1 fruit fly cellular context compared by ENCODE assay signal in genomic region chr3L:9349314-9349733, dm6.
TF ChIP-seq lines count a peak whose summit lies in the region.

TSS of gene PGRP-LF (plus strand) at chr3L:9349609.

TF ChIP-seq in whole organism, embryonic, 481 proteins besides CTCF, POLR2A, EP300 and RAD21 (continued from another document and continues in another):
- TF ChIP-seq Eip74EF (GFP tag; optimal IDR thresholded peaks at IDR 0.05; lab: Kevin White, UChicago) (peak in 1 of 2 experiments; percentile 58), TFAM (GFP tag; optimal IDR thresholded peaks at IDR 0.05; lab: Kevin White, UChicago) (no peak), Dfd (GFP tag; optimal IDR thresholded peaks at IDR 0.05; lab: Kevin White, UChicago) (no peak), oc (tag; optimal IDR thresholded peaks at IDR 0.05; lab: Kevin White, UChicago) (no peak), dati (GFP tag; IDR thresholded peaks at IDR 0.05; lab: Robert Waterston, UW) (no peak), CG1233 (GFP tag; optimal IDR thresholded peaks at IDR 0.05; lab: Kevin White, UChicago) (no peak), crol (GFP tag; IDR thresholded peaks at IDR 0.05; lab: Robert Waterston, UW) (no peak), ind (GFP tag; optimal IDR thresholded peaks at IDR 0.05; lab: Kevin White, UChicago) (no peak), CG4404 (GFP tag; IDR thresholded peaks at IDR 0.05; lab: Robert Waterston, UW) (no peak), gcm (GFP tag; optimal IDR thresholded peaks at IDR 0.05; lab: Kevin White, UChicago) (no peak), tap (tag; optimal IDR thresholded peaks at IDR 0.05; lab: Kevin White, UChicago) (no peak), NC2α (GFP tag; optimal IDR thresholded peaks at IDR 0.05; lab: Kevin White, UChicago) (no peak), MTF-1 (GFP tag; optimal IDR thresholded peaks at IDR 0.05; lab: Kevin White, UChicago; ENCODE audit: borderline replicate concordance) (no peak), hkb (optimal IDR thresholded peaks at IDR 0.05; lab: Kevin White, UChicago) (no peak), hkb (GFP tag; IDR thresholded peaks at IDR 0.05; lab: Robert Waterston, UW) (0 out of 2 replicates have a peak, but pooled peaks have one; percentile 29), CG17568 (GFP tag; optimal IDR thresholded peaks at IDR 0.05; lab: Kevin White, UChicago) (peak; percentile 64), CG8089 (GFP tag; optimal IDR thresholded peaks at IDR 0.05; lab: Kevin White, UChicago) (no peak), psq (GFP tag; optimal IDR thresholded peaks at IDR 0.05; lab: Kevin White, UChicago) (no peak), org-1 (GFP tag; optimal IDR thresholded peaks at IDR 0.05; lab: Kevin White, UChicago) (no peak), H15 (GFP tag; IDR thresholded peaks at IDR 0.05; lab: Robert Waterston, UW) (no peak), croc (GFP tag; conservative IDR thresholded peaks at IDR 0.05; lab: Robert Waterston, UW) (no peak), exex (tag; optimal IDR thresholded peaks at IDR 0.05; lab: Kevin White, UChicago) (peak; percentile 2), CG8359 (GFP tag; optimal IDR thresholded peaks at IDR 0.05; lab: Kevin White, UChicago; ENCODE audit: borderline replicate concordance) (no peak), CG2120 (GFP tag; optimal IDR thresholded peaks at IDR 0.05; lab: Kevin White, UChicago) (peak; percentile 57), Rfx (GFP tag; IDR thresholded peaks at IDR 0.05; lab: Robert Waterston, UW) (peak; percentile 53), Ets65A (GFP tag; lab: Kevin White, UChicago) (no peak), mirr (GFP tag; optimal IDR thresholded peaks at IDR 0.05; lab: Kevin White, UChicago) (peak; percentile 5), ham (GFP tag; IDR thresholded peaks at IDR 0.05; lab: Robert Waterston, UW) (no peak), Gug (GFP tag; IDR thresholded peaks at IDR 0.05; lab: Robert Waterston, UW) (no peak), Fer3 (tag; optimal IDR thresholded peaks at IDR 0.05; lab: Kevin White, UChicago) (no peak), CG17359 (tag; optimal IDR thresholded peaks at IDR 0.05; lab: Kevin White, UChicago) (peak; percentile 4), nom (GFP tag; optimal IDR thresholded peaks at IDR 0.05; lab: Kevin White, UChicago) (no peak), CG42726 (GFP tag; IDR thresholded peaks at IDR 0.05; lab: Robert Waterston, UW; ENCODE audit: partially characterized antibody) (no peak), en (GFP tag; optimal IDR thresholded peaks at IDR 0.05; lab: Kevin White, UChicago) (no peak), Fer1 (GFP tag; optimal IDR thresholded peaks at IDR 0.05; lab: Kevin White, UChicago) (peak; percentile 52), CG3065 (GFP tag; optimal IDR thresholded peaks at IDR 0.05; lab: Kevin White, UChicago) (no peak), Awh (GFP tag; IDR thresholded peaks at IDR 0.05; lab: Robert Waterston, UW) (no peak), CG4282 (GFP tag; optimal IDR thresholded peaks at IDR 0.05; lab: Kevin White, UChicago) (no peak), Tbp (GFP tag; optimal IDR thresholded peaks at IDR 0.05; lab: Kevin White, UChicago) (no peak), so (GFP tag; IDR thresholded peaks at IDR 0.05; lab: Robert Waterston, UW) (no peak), sens (GFP tag; lab: Kevin White, UChicago) (peak; percentile 45), ab (GFP tag; optimal IDR thresholded peaks at IDR 0.05; lab: Kevin White, UChicago) (no peak), CG10274 (GFP tag; optimal IDR thresholded peaks at IDR 0.05; lab: Kevin White, UChicago) (no peak), z (GFP tag; IDR thresholded peaks at IDR 0.05; lab: Robert Waterston, UW) (no peak), BEAF-32 (GFP tag; optimal IDR thresholded peaks at IDR 0.05; lab: Kevin White, UChicago) (no peak), CG15269 (tag; optimal IDR thresholded peaks at IDR 0.05; lab: Kevin White, UChicago) (peak; percentile 36), danr (GFP tag; IDR thresholded peaks at IDR 0.05; lab: Robert Waterston, UW) (no peak), D19A (tag; optimal IDR thresholded peaks at IDR 0.05; lab: Kevin White, UChicago) (no peak), bab2 (GFP tag; optimal IDR thresholded peaks at IDR 0.05; lab: Kevin White, UChicago) (no peak), wor (GFP tag; IDR thresholded peaks at IDR 0.05; lab: Robert Waterston, UW) (no peak), CG10147 (GFP tag; optimal IDR thresholded peaks at IDR 0.05; lab: Kevin White, UChicago) (peak; percentile 2), dpn (GFP tag; optimal IDR thresholded peaks at IDR 0.05; lab: Kevin White, UChicago) (peak in 1 of 2 experiments; percentile 2), CG15601 (tag; optimal IDR thresholded peaks at IDR 0.05; lab: Kevin White, UChicago) (no peak), CG14860 (GFP tag; IDR thresholded peaks at IDR 0.05; lab: Robert Waterston, UW; ENCODE audit: partially characterized antibody) (no peak), mam (GFP tag; optimal IDR thresholded peaks at IDR 0.05; lab: Kevin White, UChicago) (no peak), CG12299 (tag; optimal IDR thresholded peaks at IDR 0.05; lab: Kevin White, UChicago) (peak; percentile 18), Dip2 (GFP tag; IDR thresholded peaks at IDR 0.05; lab: Robert Waterston, UW) (no peak), ftz-f1 (GFP tag; optimal IDR thresholded peaks at IDR 0.05; lab: Kevin White, UChicago) (peak; percentile 49), sug (tag; optimal IDR thresholded peaks at IDR 0.05; lab: Kevin White, UChicago) (peak; percentile 51), C15 (GFP tag; IDR thresholded peaks at IDR 0.05; lab: Robert Waterston, UW) (no peak), gem (tag; optimal IDR thresholded peaks at IDR 0.05; lab: Kevin White, UChicago) (no peak), Oaz (GFP tag; IDR thresholded peaks at IDR 0.05; lab: Robert Waterston, UW) (no peak), fd96Cb (tag; optimal IDR thresholded peaks at IDR 0.05; lab: Kevin White, UChicago) (no peak), abd-A (tag; optimal IDR thresholded peaks at IDR 0.05; lab: Kevin White, UChicago) (peak; percentile 72), CG13424 (tag; optimal IDR thresholded peaks at IDR 0.05; lab: Kevin White, UChicago) (no peak), emc (GFP tag; optimal IDR thresholded peaks at IDR 0.05; lab: Kevin White, UChicago) (no peak), CG6683 (GFP tag; optimal IDR thresholded peaks at IDR 0.05; lab: Kevin White, UChicago) (no peak), eve (GFP tag; optimal IDR thresholded peaks at IDR 0.05; lab: Kevin White, UChicago) (no peak), cad (GFP tag; optimal IDR thresholded peaks at IDR 0.05; lab: Kevin White, UChicago) (no peak), insv (GFP tag; optimal IDR thresholded peaks at IDR 0.05; lab: Kevin White, UChicago) (no peak), Hmx (GFP tag; optimal IDR thresholded peaks at IDR 0.05; lab: Kevin White, UChicago) (no peak), Hey (tag; optimal IDR thresholded peaks at IDR 0.05; lab: Kevin White, UChicago) (no peak), CG6689 (GFP tag; IDR thresholded peaks at IDR 0.05; lab: Robert Waterston, UW) (no peak), zen2 (GFP tag; IDR thresholded peaks at IDR 0.05; lab: Robert Waterston, UW; ENCODE audit: partially characterized antibody) (peak; percentile 37; the same call in 1 of the 3 replicates), btn (GFP tag; optimal IDR thresholded peaks at IDR 0.05; lab: Kevin White, UChicago) (no peak), CG3847 (GFP tag; IDR thresholded peaks at IDR 0.05; lab: Robert Waterston, UW) (no peak), Bgb (GFP tag; IDR thresholded peaks at IDR 0.05; lab: Robert Waterston, UW; ENCODE audit: partially characterized antibody) (peak; percentile 25; the same call in 1 of the 2 replicates), CG15514 (GFP tag; optimal IDR thresholded peaks at IDR 0.05; lab: Kevin White, UChicago) (peak; percentile 25), Elba2 (GFP tag; optimal IDR thresholded peaks at IDR 0.05; lab: Kevin White, UChicago) (no peak), CG18599 (GFP tag; optimal IDR thresholded peaks at IDR 0.05; lab: Kevin White, UChicago) (peak; percentile 33), CG11093 (GFP tag; IDR thresholded peaks at IDR 0.05; lab: Robert Waterston, UW) (no peak), yki (optimal IDR thresholded peaks at IDR 0.05; lab: Kevin White, UChicago) (no peak), CG31388 (GFP tag; optimal IDR thresholded peaks at IDR 0.05; lab: Kevin White, UChicago) (no peak), Med (GFP tag; lab: Kevin White, UChicago) (peak; percentile 82), stc (GFP tag; IDR thresholded peaks at IDR 0.05; lab: Robert Waterston, UW) (no peak), CG4854 (GFP tag; optimal IDR thresholded peaks at IDR 0.05; lab: Kevin White, UChicago) (no peak), CkIIα-i1 (GFP tag; IDR thresholded peaks at IDR 0.05; lab: Robert Waterston, UW) (no peak), CG8924 (tag; optimal IDR thresholded peaks at IDR 0.05; lab: Kevin White, UChicago) (no peak), cas (GFP tag; IDR thresholded peaks at IDR 0.05; lab: Robert Waterston, UW) (no peak), Vsx1 (GFP tag; optimal IDR thresholded peaks at IDR 0.05; lab: Kevin White, UChicago) (no peak), Dbx (GFP tag; IDR thresholded peaks at IDR 0.05; lab: Robert Waterston, UW) (peak; percentile 41; the same call in 1 of the 3 replicates), CG34422 (GFP tag; IDR thresholded peaks at IDR 0.05; lab: Robert Waterston, UW) (no peak), twi (tag; optimal IDR thresholded peaks at IDR 0.05; lab: Kevin White, UChicago) (no peak), Rx (GFP tag; IDR thresholded peaks at IDR 0.05; lab: Robert Waterston, UW) (no peak), trh (GFP tag; optimal IDR thresholded peaks at IDR 0.05; lab: Kevin White, UChicago) (no peak), Nf-YA (GFP tag; IDR thresholded peaks at IDR 0.05; lab: Robert Waterston, UW) (no peak), ato (GFP tag; IDR thresholded peaks at IDR 0.05; lab: Robert Waterston, UW; ENCODE audit: partially characterized antibody) (no peak), GATAe (GFP tag; conservative IDR thresholded peaks at IDR 0.05; lab: Robert Waterston, UW) (no peak), CG12155 (GFP tag; optimal IDR thresholded peaks at IDR 0.05; lab: Kevin White, UChicago) (no peak), CG4424 (GFP tag; optimal IDR thresholded peaks at IDR 0.05; lab: Kevin White, UChicago) (peak; percentile 1), Hr39 (optimal IDR thresholded peaks at IDR 0.05; lab: Kevin White, UChicago) (no peak), lola (GFP tag; optimal IDR thresholded peaks at IDR 0.05; lab: Kevin White, UChicago) (no peak), Pdp1 (GFP tag; optimal IDR thresholded peaks at IDR 0.05; lab: Kevin White, UChicago) (peak in 1 of 2 experiments; percentile 1), unpg (GFP tag; optimal IDR thresholded peaks at IDR 0.05; lab: Kevin White, UChicago) (peak; percentile 21), CG32767 (GFP tag; IDR thresholded peaks at IDR 0.05; lab: Robert Waterston, UW) (peak; percentile 35; the same call in 1 of the 2 replicates), Doc2 (GFP tag; IDR thresholded peaks at IDR 0.05; lab: Robert Waterston, UW) (no peak), CG12659 (GFP tag; optimal IDR thresholded peaks at IDR 0.05; lab: Kevin White, UChicago) (peak; percentile 16), caup (GFP tag; optimal IDR thresholded peaks at IDR 0.05; lab: Kevin White, UChicago; ENCODE audit: severe bottlenecking) (peak; percentile 24), D19B (GFP tag; optimal IDR thresholded peaks at IDR 0.05; lab: Kevin White, UChicago) (no peak), sc (optimal IDR thresholded peaks at IDR 0.05; lab: Kevin White, UChicago) (no peak), sc (GFP tag; optimal IDR thresholded peaks at IDR 0.05; lab: Kevin White, UChicago) (no peak), hth (optimal IDR thresholded peaks at IDR 0.05; lab: Kevin White, UChicago) (no peak), ara (GFP tag; IDR thresholded peaks at IDR 0.05; lab: Robert Waterston, UW) (no peak), E2f2 (GFP tag; IDR thresholded peaks at IDR 0.05; lab: Robert Waterston, UW) (no peak; the same call in 1 of the 2 replicates), grau (tag; optimal IDR thresholded peaks at IDR 0.05; lab: Kevin White, UChicago) (peak; percentile 30), CG2116 (GFP tag; optimal IDR thresholded peaks at IDR 0.05; lab: Kevin White, UChicago) (no peak), CG33557 (GFP tag; optimal IDR thresholded peaks at IDR 0.05; lab: Kevin White, UChicago) (no peak), dan (GFP tag; IDR thresholded peaks at IDR 0.05; lab: Robert Waterston, UW) (no peak), tll (GFP tag; optimal IDR thresholded peaks at IDR 0.05; lab: Kevin White, UChicago) (no peak), CG7928 (GFP tag; optimal IDR thresholded peaks at IDR 0.05; lab: Kevin White, UChicago) (no peak), sens-2 (GFP tag; IDR thresholded peaks at IDR 0.05; lab: Robert Waterston, UW) (no peak), CG12104 (GFP tag; optimal IDR thresholded peaks at IDR 0.05; lab: Kevin White, UChicago) (no peak), Lim3 (GFP tag; IDR thresholded peaks at IDR 0.05; lab: Robert Waterston, UW) (no peak), Sin3A (optimal IDR thresholded peaks at IDR 0.05; lab: Kevin White, UChicago) (no peak), Nf-YB (GFP tag; optimal IDR thresholded peaks at IDR 0.05; lab: Kevin White, UChicago) (peak; percentile 58), hbn (GFP tag; IDR thresholded peaks at IDR 0.05; lab: Robert Waterston, UW; ENCODE audit: partially characterized antibody) (no peak), cato (GFP tag; optimal IDR thresholded peaks at IDR 0.05; lab: Kevin White, UChicago; ENCODE audit: borderline replicate concordance) (no peak), kay (GFP tag; optimal IDR thresholded peaks at IDR 0.05; lab: Kevin White, UChicago) (peak; percentile 36), Abd-B (GFP tag; optimal IDR thresholded peaks at IDR 0.05; lab: Kevin White, UChicago) (no peak), bcd (GFP tag; optimal IDR thresholded peaks at IDR 0.05; lab: Kevin White, UChicago) (no peak), toy (GFP tag; IDR thresholded peaks at IDR 0.05; lab: Robert Waterston, UW) (no peak), gt (GFP tag; IDR thresholded peaks at IDR 0.05; lab: Robert Waterston, UW) (no peak), Neu2 (GFP tag; optimal IDR thresholded peaks at IDR 0.05; lab: Kevin White, UChicago; ENCODE audit: borderline replicate concordance) (no peak), CG14965 (GFP tag; optimal IDR thresholded peaks at IDR 0.05; lab: Kevin White, UChicago; ENCODE audit: borderline replicate concordance) (no peak), Jarid2 (GFP tag; optimal IDR thresholded peaks at IDR 0.05; lab: Kevin White, UChicago) (peak; percentile 72), CG3838 (GFP tag; optimal IDR thresholded peaks at IDR 0.05; lab: Kevin White, UChicago) (no peak), CG3281 (GFP tag; optimal IDR thresholded peaks at IDR 0.05; lab: Kevin White, UChicago) (no peak), CG8765 (GFP tag; IDR thresholded peaks at IDR 0.05; lab: Robert Waterston, UW) (no peak)
